Worm (Caenorhabditis elegans) whole organism, early embryonic: Measurements from ENCODE around the gene F52D1.2.

ENCODE experiments used
- B0310.2 ChIP-seq: sonication (generic microtip); optimal IDR thresholded peaks from 2 replicates; lab custom pipeline; 2016; ENCODE audit warnings: mild to moderate bottlenecking, missing genetic modification characterization, missing compliant biosample characterization
- F13C5.2 ChIP-seq: sonication (generic microtip); optimal IDR thresholded peaks from 2 replicates; lab custom pipeline; 2017; ENCODE audit warnings: mild to moderate bottlenecking, missing genetic modification characterization, inconsistent platforms, missing compliant biosample characterization
- ceh-13 ChIP-seq: fragments of 200-800 bp; sonication (Bioruptor generic); optimal IDR thresholded peaks from 2 replicates; lab custom pipeline; 2018; ENCODE audit warnings: mild to moderate bottlenecking, missing genetic modification characterization, missing compliant biosample characterization
- ets-7 ChIP-seq: sonication (generic microtip); optimal IDR thresholded peaks from 2 replicates; lab custom pipeline; 2016; ENCODE audit warnings: missing genotype, missing genetic modification characterization, missing compliant biosample characterization
- hmg-4 ChIP-seq: fragments of 200-800 bp; sonication (Bioruptor generic); optimal IDR thresholded peaks from 2 replicates; lab custom pipeline; 2018; ENCODE audit warnings: mild to moderate bottlenecking, missing genetic modification characterization, missing compliant biosample characterization
- hnd-1 ChIP-seq: sonication (generic microtip); optimal IDR thresholded peaks from 2 replicates; lab custom pipeline; 2016; ENCODE audit warnings: missing genetic modification characterization, missing compliant biosample characterization
- tbx-11 ChIP-seq: fragments of 200-800 bp; sonication (Bioruptor generic); IDR thresholded peaks from 2 replicates; pipeline ENCODE4 v1.3.6; 2022; ENCODE audit warnings: missing genetic modification characterization, missing compliant biosample characterization

The F52D1.2 gene

ce11 chrX:397259-397658 lies 52.8 kb downstream of the F52D1.2 start, which contains the start of gene R04A9.6:
R04A9.6 (plus strand) TSS chrX:397559.
- TF ChIP-seq ceh-13 (GFP tag; lab: Kevin White, UChicago) (no peak), ets-7 (tag; lab: Kevin White, UChicago) (no peak), tbx-11 (GFP tag; lab: Robert Waterston, UW) (no peak), B0310.2 (tag; lab: Kevin White, UChicago) (no peak), hmg-4 (GFP tag; lab: Kevin White, UChicago) (no peak), hnd-1 (tag; lab: Kevin White, UChicago) (no peak), F13C5.2 (tag; lab: Kevin White, UChicago) (no peak)
